Worm (Caenorhabditis elegans): ENCODE results near the gene mep-1.

- TF ChIP-seq ceh-82 (tag; optimal IDR thresholded peaks at IDR 0.05) (no peak), fkh-10 (GFP tag; optimal IDR thresholded peaks at IDR 0.05) (no peak), ztf-4 (tag; optimal IDR thresholded peaks at IDR 0.05) (no peak), aly-2 (tag; optimal IDR thresholded peaks at IDR 0.05) (no peak), nhr-28 (tag; optimal IDR thresholded peaks at IDR 0.05) (no peak), nhr-77 (tag; optimal IDR thresholded peaks at IDR 0.05) (no peak), elt-1 (tag; optimal IDR thresholded peaks at IDR 0.05) (no peak), ama-1 (optimal IDR thresholded peaks at IDR 0.05) (peak; percentile 73), unc-39 (tag; optimal IDR thresholded peaks at IDR 0.05) (no peak), unc-62 (GFP tag; optimal IDR thresholded peaks at IDR 0.05) (no peak), pqm-1 (tag; optimal IDR thresholded peaks at IDR 0.05) (no peak), egl-5 (tag; optimal IDR thresholded peaks at IDR 0.05) (no peak)
These were observed 45.3 kb upstream of the mep-1 start, which contains the start of gene catp-8 for ce11 chrIV:11479095-11479494.
